Fruit fly (Drosophila melanogaster) whole organism, embryonic: Measurements from ENCODE around the gene loaf.

Experiments
- CG6654 ChIP-seq: fragments of 200-800 bp; sonication (Bioruptor generic); optimal IDR thresholded peaks from 2 replicates; lab custom pipeline; 2017; ENCODE audit warnings: missing biosample characterization, mild to moderate bottlenecking, missing genetic modification characterization
- Doc3 ChIP-seq: fragments of 200-800 bp; sonication (Bioruptor generic); IDR thresholded peaks from 3 replicates; pipeline ENCODE4 v1.3.6; 2022; ENCODE audit warnings: missing biosample characterization, missing genetic modification characterization; ENCODE audit not compliant: partially characterized antibody
- MBD-R2 ChIP-seq: fragments of 200-800 bp; sonication (Bioruptor generic); IDR thresholded peaks from 2 replicates; pipeline ENCODE4 v1.3.6; 2022; ENCODE audit warnings: missing biosample characterization, missing genetic modification characterization
- bsh ChIP-seq, 2 experiments: fragments of 200-800 bp; sonication (Bioruptor generic); optimal IDR thresholded peaks; 2 replicates each; lab custom pipeline; 2017 to 2018; ENCODE audit warnings: mild to moderate bottlenecking in 2 of 2, missing biosample characterization in 2 of 2, missing genetic modification characterization in 2 of 2, moderate library complexity in 1 of 2
- pros ChIP-seq: fragments of 200-800 bp; sonication (Bioruptor generic); optimal IDR thresholded peaks from 3 replicates; lab custom pipeline; 2019; ENCODE audit warnings: missing biosample characterization, mild to moderate bottlenecking, missing genetic modification characterization, moderate library complexity

DNA sequence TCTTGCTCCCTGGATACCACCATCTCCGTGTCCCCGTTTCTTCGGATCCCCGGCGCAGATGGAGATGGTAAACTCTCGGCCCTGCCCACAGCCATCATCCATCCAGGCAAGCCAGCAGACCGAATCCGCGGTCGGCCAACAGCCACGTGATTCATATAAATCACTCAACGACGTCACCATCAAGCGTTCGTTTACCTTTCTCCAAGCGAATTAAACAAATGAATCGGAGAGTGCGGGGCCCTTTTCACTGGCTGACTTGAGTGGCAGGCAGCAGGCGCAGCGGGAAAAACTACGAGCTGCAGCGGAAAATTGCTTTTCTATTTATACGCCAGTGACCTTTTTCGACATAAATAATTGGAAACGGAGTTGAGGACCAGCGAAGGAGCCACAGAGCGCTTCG lies 62.4 kb downstream of the loaf start:
- TF ChIP-seq MBD-R2 (GFP tag; lab: Robert Waterston, UW) (no peak), pros (no peak), CG6654 (GFP tag; lab: Kevin White, UChicago) (no peak), bsh (GFP tag; optimal IDR thresholded peaks at IDR 0.05; lab: Kevin White, UChicago) (no peak), Doc3 (GFP tag; lab: Robert Waterston, UW) (no peak)
